Fruit fly (Drosophila melanogaster): Measurements from ENCODE around the gene CG15741.
A peak's percentile ranks its signal among the peaks of the same experiment; 100 is the strongest.

CG15741 gene

dm6 chrX:11852310-11852709 lies 14.5 kb upstream of the CG15741 start, which contains the start of gene p24-1:
p24-1 (minus strand) TSS chrX:11852530.
- TF ChIP-seq noc (tag; optimal IDR thresholded peaks at IDR 0.05) = peak; percentile 31

dm6 chrX:11849267-11849666 lies 11.4 kb upstream of the CG15741 start:
- no peak for TF ChIP-seq noc (tag; optimal IDR thresholded peaks at IDR 0.05)

dm6 chrX:11848507-11849264 lies 10.9 kb upstream of the CG15741 start:
- TF ChIP-seq noc (tag; optimal IDR thresholded peaks at IDR 0.05) = peak; percentile 35

dm6 chrX:11846049-11846718 lies 8.4 kb upstream of the CG15741 start, which contains the start of gene CG15740:
CG15740 (minus strand) TSS chrX:11846099.
- no peak for TF ChIP-seq noc (tag; optimal IDR thresholded peaks at IDR 0.05)

- TF ChIP-seq noc (tag; optimal IDR thresholded peaks at IDR 0.05) = no peak
Observed at dm6 chrX:11841702-11842378, 4.0 kb upstream of the CG15741 start.

dm6 chrX:11839308-11839707 lies 1.5 kb upstream of the CG15741 start, which contains the start of gene Cyp28c1:
Cyp28c1 (plus strand) TSS chrX:11839608.
- TF ChIP-seq noc (tag; optimal IDR thresholded peaks at IDR 0.05) = no peak

dm6 chrX:11828336-11829007 lies 9.4 kb downstream of the CG15741 start:
- no peak for TF ChIP-seq noc (tag; optimal IDR thresholded peaks at IDR 0.05)

dm6 chrX:11823003-11823402 lies 14.8 kb downstream of the CG15741 start:
- no peak for TF ChIP-seq noc (tag; optimal IDR thresholded peaks at IDR 0.05)

- TF ChIP-seq noc (tag; optimal IDR thresholded peaks at IDR 0.05) = peak; percentile 11
Observed at dm6 chrX:11821946-11822345, 15.9 kb downstream of the CG15741 start.

dm6 chrX:11820284-11821075 lies 17.3 kb downstream of the CG15741 start:
- TF ChIP-seq noc (tag; optimal IDR thresholded peaks at IDR 0.05) = peak; percentile 41

- TF ChIP-seq noc (tag; optimal IDR thresholded peaks at IDR 0.05) = no peak
Observed at dm6 chrX:11819241-11819862, 18.5 kb downstream of the CG15741 start.

- TF ChIP-seq noc (tag; optimal IDR thresholded peaks at IDR 0.05) = no peak
Observed at dm6 chrX:11818767-11819089, 19.1 kb downstream of the CG15741 start.

dm6 chrX:11818047-11818766 lies 19.6 kb downstream of the CG15741 start:
- TF ChIP-seq noc (tag; optimal IDR thresholded peaks at IDR 0.05) = peak; percentile 93
